Worm (Caenorhabditis elegans): ENCODE data around the gene pfk-1.2.

DNA sequence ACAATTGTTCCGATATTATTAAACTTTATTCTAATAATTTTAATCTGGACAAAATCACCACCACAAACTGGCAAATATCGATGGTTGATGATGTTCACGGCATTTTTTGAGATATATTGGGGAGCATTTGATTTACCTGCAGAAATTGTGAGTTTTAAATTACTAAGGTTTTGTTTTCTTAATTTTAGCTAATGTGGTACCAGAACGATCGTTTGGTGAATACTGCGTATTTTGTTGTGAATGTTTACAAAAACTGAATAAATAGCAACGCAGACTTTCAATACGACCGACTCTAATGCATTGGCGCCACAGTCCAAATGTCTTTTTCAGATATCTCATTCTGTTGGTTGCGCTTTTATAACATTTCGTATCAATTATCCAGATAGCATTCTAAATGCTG lies 9.9 kb upstream of the pfk-1.2 start:
- no peak for TF ChIP-seq pqm-1 (tag; optimal IDR thresholded peaks at IDR 0.05)
- no peak for TF ChIP-seq elt-1 (tag; optimal IDR thresholded peaks at IDR 0.05)
- TF ChIP-seq lin-39 (tag; optimal IDR thresholded peaks at IDR 0.05), result no peak
- TF ChIP-seq ztf-11 (tag; optimal IDR thresholded peaks at IDR 0.05), result no peak
